Fruit fly (Drosophila melanogaster) whole organism, prepupa: ENCODE results near the gene mRpL48.
A peak's percentile ranks its signal among the peaks of the same experiment; 100 is the strongest.

Experiments
- Blimp-1 ChIP-seq: fragments of 200-800 bp; sonication (Bioruptor generic); optimal IDR thresholded peaks from 3 replicates; lab custom pipeline; 2017; ENCODE audit warnings: missing biosample characterization, missing genetic modification characterization, mild to moderate bottlenecking, moderate library complexity, missing genetic modification reagents
- CG10631 ChIP-seq: fragments of 200-800 bp; sonication (Bioruptor generic); optimal IDR thresholded peaks from 2 replicates; lab custom pipeline; 2016; ENCODE audit warnings: missing biosample characterization, missing genetic modification characterization
- CG10669 ChIP-seq: fragments of 200-800 bp; sonication (Bioruptor generic); optimal IDR thresholded peaks from 3 replicates; lab custom pipeline; 2018; ENCODE audit warnings: missing biosample characterization, mild to moderate bottlenecking, missing genetic modification characterization, moderate library complexity
- CG11902 ChIP-seq: fragments of 200-800 bp; sonication (Bioruptor generic); optimal IDR thresholded peaks from 3 replicates; lab custom pipeline; 2016; ENCODE audit warnings: missing biosample characterization, missing genetic modification characterization
- CG15336 ChIP-seq: fragments of 200-800 bp; sonication (Bioruptor generic); IDR thresholded peaks from 2 replicates; pipeline ENCODE4 v1.3.6; 2022; ENCODE audit warnings: missing biosample characterization, missing genetic modification characterization
- CG1621 ChIP-seq: fragments of 200-800 bp; sonication (Bioruptor generic); optimal IDR thresholded peaks from 3 replicates; lab custom pipeline; 2018; ENCODE audit warnings: missing biosample characterization, mild to moderate bottlenecking, missing genetic modification characterization
- CG31627 ChIP-seq: fragments of 200-800 bp; sonication (Bioruptor generic); optimal IDR thresholded peaks from 3 replicates; lab custom pipeline; 2016; ENCODE audit warnings: missing biosample characterization, missing genetic modification characterization
- CG32006 ChIP-seq: fragments of 200-800 bp; sonication (Bioruptor generic); optimal IDR thresholded peaks from 3 replicates; lab custom pipeline; 2017; ENCODE audit warnings: missing biosample characterization, mild to moderate bottlenecking, missing genetic modification characterization
- CG3919 ChIP-seq: fragments of 200-800 bp; sonication (Bioruptor generic); optimal IDR thresholded peaks from 3 replicates; lab custom pipeline; 2016; ENCODE audit warnings: missing biosample characterization, missing genetic modification characterization
- CG4318 ChIP-seq: fragments of 200-800 bp; sonication (Bioruptor generic); optimal IDR thresholded peaks from 3 replicates; lab custom pipeline; 2017; ENCODE audit warnings: missing biosample characterization, mild to moderate bottlenecking, missing genetic modification characterization
- CG6163 ChIP-seq: fragments of 200-800 bp; sonication (Bioruptor generic); IDR thresholded peaks from 3 replicates; pipeline ENCODE4 v1.3.6; 2022; ENCODE audit warnings: missing biosample characterization, missing genetic modification characterization
- CG6792 ChIP-seq: fragments of 200-800 bp; sonication (Bioruptor generic); optimal IDR thresholded peaks from 3 replicates; lab custom pipeline; 2016; ENCODE audit warnings: missing biosample characterization, missing genetic modification characterization
- CG6854 ChIP-seq: fragments of 200-800 bp; sonication (Bioruptor generic); optimal IDR thresholded peaks from 2 replicates; lab custom pipeline; 2017; ENCODE audit warnings: missing biosample characterization, mild to moderate bottlenecking, missing genetic modification characterization
- CG7368 ChIP-seq: fragments of 200-800 bp; sonication (Bioruptor generic); optimal IDR thresholded peaks from 3 replicates; lab custom pipeline; 2016; ENCODE audit warnings: missing biosample characterization, missing genetic modification characterization
- CG8119 ChIP-seq: fragments of 200-800 bp; sonication (Bioruptor generic); IDR thresholded peaks from 3 replicates; pipeline ENCODE4 v1.3.6; 2022; ENCODE audit warnings: missing biosample characterization, missing genetic modification characterization
- CG8632 ChIP-seq: fragments of 200-800 bp; sonication (Bioruptor generic); optimal IDR thresholded peaks from 3 replicates; lab custom pipeline; 2016; ENCODE audit warnings: missing biosample characterization, missing genetic modification characterization
- CG9139 ChIP-seq: fragments of 200-800 bp; sonication (Bioruptor generic); optimal IDR thresholded peaks from 3 replicates; lab custom pipeline; 2017; ENCODE audit warnings: missing biosample characterization, mild to moderate bottlenecking, missing genetic modification characterization
- Eip75B ChIP-seq: fragments of 200-800 bp; sonication (Bioruptor generic); optimal IDR thresholded peaks from 3 replicates; lab custom pipeline; 2016; ENCODE audit warnings: missing biosample characterization, missing genetic modification characterization
- Eip78C ChIP-seq: fragments of 200-800 bp; sonication (Bioruptor generic); peaks from one replicate; lab custom pipeline; 2016; ENCODE audit warnings: missing biosample characterization, missing genetic modification characterization
- Eip93F ChIP-seq: fragments of 200-800 bp; sonication (Bioruptor generic); optimal IDR thresholded peaks from 2 replicates; lab custom pipeline; 2016; ENCODE audit warnings: missing biosample characterization, mild to moderate bottlenecking, missing genetic modification characterization
- Ets21C ChIP-seq: fragments of 200-800 bp; sonication (Bioruptor generic); optimal IDR thresholded peaks from 3 replicates; lab custom pipeline; 2016; ENCODE audit warnings: missing biosample characterization, missing genetic modification characterization
- Hr4 ChIP-seq: fragments of 200-800 bp; sonication (Bioruptor generic); optimal IDR thresholded peaks from 3 replicates; lab custom pipeline; 2016; ENCODE audit warnings: missing biosample characterization, missing genetic modification characterization
- Smox ChIP-seq: fragments of 200-800 bp; sonication (Bioruptor generic); optimal IDR thresholded peaks from 3 replicates; lab custom pipeline; 2016; ENCODE audit warnings: missing biosample characterization, missing genetic modification characterization
- Sox102F ChIP-seq: fragments of 200-800 bp; sonication (Bioruptor generic); optimal IDR thresholded peaks from 2 replicates; lab custom pipeline; 2016; ENCODE audit warnings: missing biosample characterization, mild to moderate bottlenecking, missing genetic modification characterization
- Sox14 ChIP-seq: fragments of 200-800 bp; sonication (Bioruptor generic); optimal IDR thresholded peaks from 3 replicates; lab custom pipeline; 2016; ENCODE audit warnings: missing biosample characterization, missing genetic modification characterization
- Sox15 ChIP-seq: fragments of 200-800 bp; sonication (Bioruptor generic); optimal IDR thresholded peaks from 3 replicates; lab custom pipeline; 2016; ENCODE audit warnings: missing biosample characterization, missing genetic modification characterization
- dsx ChIP-seq: fragments of 200-800 bp; optimal IDR thresholded peaks from 3 replicates; lab custom pipeline; 2019; ENCODE audit warnings: missing biosample characterization, mild to moderate bottlenecking, missing genetic modification characterization, moderate library complexity; ENCODE audit not compliant: poor library complexity, severe bottlenecking
- eg ChIP-seq: fragments of 200-800 bp; sonication (Bioruptor generic); IDR thresholded peaks from 3 replicates; pipeline ENCODE4 v1.3.6; 2022; ENCODE audit warnings: missing biosample characterization, missing genetic modification characterization
- esn ChIP-seq: fragments of 200-800 bp; sonication (Bioruptor generic); optimal IDR thresholded peaks from 2 replicates; lab custom pipeline; 2016; ENCODE audit warnings: missing biosample characterization, mild to moderate bottlenecking, missing genetic modification characterization, moderate library complexity
- fd59A ChIP-seq: fragments of 200-800 bp; sonication (Bioruptor generic); optimal IDR thresholded peaks from 2 replicates; lab custom pipeline; 2017; ENCODE audit warnings: missing biosample characterization, mild to moderate bottlenecking, missing genetic modification characterization, missing genetic modification reagents
- fd85E ChIP-seq: fragments of 200-800 bp; sonication (Bioruptor generic); optimal IDR thresholded peaks from 3 replicates; lab custom pipeline; 2016; ENCODE audit warnings: missing biosample characterization, missing genetic modification characterization
- fkh ChIP-seq: fragments of 200-800 bp; sonication (Bioruptor generic); optimal IDR thresholded peaks from 3 replicates; lab custom pipeline; 2017; ENCODE audit warnings: missing biosample characterization, mild to moderate bottlenecking, missing genetic modification characterization, moderate library complexity
- lz ChIP-seq: fragments of 200-800 bp; sonication (Bioruptor generic); optimal IDR thresholded peaks from 3 replicates; lab custom pipeline; 2016; ENCODE audit warnings: missing biosample characterization, missing genetic modification characterization
- net ChIP-seq: fragments of 200-800 bp; sonication (Bioruptor generic); optimal IDR thresholded peaks from 3 replicates; lab custom pipeline; 2016; ENCODE audit warnings: missing biosample characterization, missing genetic modification characterization
- pdm3 ChIP-seq: fragments of 200-800 bp; sonication (Bioruptor generic); optimal IDR thresholded peaks from 3 replicates; lab custom pipeline; 2016; ENCODE audit warnings: missing biosample characterization, missing genetic modification characterization
- ss ChIP-seq, 2 experiments: fragments of 200-800 bp; sonication (Bioruptor generic); optimal IDR thresholded peaks; 2 replicates in 1 of 2; 3 replicates in 1 of 2; lab custom pipeline; 2017 to 2018; ENCODE audit warnings: mild to moderate bottlenecking in 2 of 2, missing biosample characterization in 2 of 2, missing genetic modification characterization in 2 of 2, moderate library complexity in 1 of 2
- svp ChIP-seq: fragments of 200-800 bp; sonication (Bioruptor generic); peaks from one replicate; lab custom pipeline; 2016; ENCODE audit warnings: missing biosample characterization, missing genetic modification characterization
- topi ChIP-seq: fragments of 200-800 bp; sonication (Bioruptor generic); optimal IDR thresholded peaks from 3 replicates; lab custom pipeline; 2016; ENCODE audit warnings: missing biosample characterization, missing genetic modification characterization
- vri ChIP-seq: fragments of 200-800 bp; sonication (Bioruptor generic); optimal IDR thresholded peaks from 3 replicates; lab custom pipeline; 2016; ENCODE audit warnings: missing biosample characterization, mild to moderate bottlenecking, missing genetic modification characterization

The mRpL48 gene

dm6 chr2L:1740095-1740494 is 29.8 kb downstream of the mRpL48 start:
- TF ChIP-seq fkh (GFP tag; lab: Kevin White, UChicago): peak; percentile 3
- no peak for TF ChIP-seq dsx (GFP tag; lab: Kevin White, UChicago)
- peak; percentile 46 for TF ChIP-seq Eip78C (GFP tag; lab: Kevin White, UChicago)
- no peak for TF ChIP-seq CG8119 (GFP tag; lab: Robert Waterston, UW)

- no peak for TF ChIP-seq CG32006
- TF ChIP-seq eg (GFP tag; lab: Robert Waterston, UW): no peak
- no peak for TF ChIP-seq fd85E (GFP tag; lab: Kevin White, UChicago)
- TF ChIP-seq CG11902: no peak
- no peak for TF ChIP-seq CG15336
- TF ChIP-seq lz (GFP tag; lab: Kevin White, UChicago): no peak
- no peak for TF ChIP-seq esn (GFP tag; lab: Kevin White, UChicago)
- TF ChIP-seq Hr4 (GFP tag; lab: Kevin White, UChicago): no peak
- TF ChIP-seq Ets21C (GFP tag; lab: Kevin White, UChicago): no peak
- no peak for TF ChIP-seq net (GFP tag; lab: Kevin White, UChicago)
- no peak for TF ChIP-seq CG1621 (tag; lab: Kevin White, UChicago)
- TF ChIP-seq CG6163 (GFP tag; lab: Robert Waterston, UW): no peak
- no peak for TF ChIP-seq Eip93F (GFP tag; lab: Kevin White, UChicago)
- no peak for TF ChIP-seq CG10669
- no peak for TF ChIP-seq Sox15 (GFP tag; lab: Kevin White, UChicago)
- TF ChIP-seq pdm3 (GFP tag; lab: Kevin White, UChicago): no peak
- no peak for TF ChIP-seq CG6854 (GFP tag; lab: Kevin White, UChicago)
These were observed 33.5 kb downstream of the mRpL48 start for dm6 chr2L:1743800-1744199.

dm6 chr2L:1748410-1748809 is 38.1 kb downstream of the mRpL48 start:
- TF ChIP-seq CG8632 (no peak), dsx (GFP tag; lab: Kevin White, UChicago) (no peak), svp (GFP tag; lab: Kevin White, UChicago) (peak; percentile 69), Blimp-1 (GFP tag; lab: Kevin White, UChicago) (no peak), CG7368 (GFP tag; lab: Kevin White, UChicago) (no peak), Eip75B (GFP tag; lab: Kevin White, UChicago) (peak; percentile 38), fkh (GFP tag; lab: Kevin White, UChicago) (no peak), CG4318 (GFP tag; lab: Kevin White, UChicago) (no peak), CG3919 (GFP tag; lab: Kevin White, UChicago) (no peak), CG10631 (GFP tag; lab: Kevin White, UChicago) (no peak), Smox (GFP tag; lab: Kevin White, UChicago) (no peak), eg (GFP tag; lab: Robert Waterston, UW) (no peak), fd59A (GFP tag; lab: Kevin White, UChicago) (no peak), CG9139 (GFP tag; lab: Kevin White, UChicago) (no peak), topi (no peak), CG31627 (GFP tag; lab: Kevin White, UChicago) (no peak), Ets21C (GFP tag; lab: Kevin White, UChicago) (no peak), fd85E (GFP tag; lab: Kevin White, UChicago) (no peak), CG11902 (no peak), vri (GFP tag; lab: Kevin White, UChicago) (peak; percentile 90), CG6792 (no peak), CG8119 (GFP tag; lab: Robert Waterston, UW) (no peak), Sox102F (GFP tag; lab: Kevin White, UChicago) (peak; percentile 9), Sox14 (no peak), ss (GFP tag; optimal IDR thresholded peaks at IDR 0.05; lab: Kevin White, UChicago) (no peak), Eip78C (GFP tag; lab: Kevin White, UChicago) (peak; percentile 65), CG15336 (no peak), CG6854 (GFP tag; lab: Kevin White, UChicago) (no peak), Sox15 (GFP tag; lab: Kevin White, UChicago) (no peak), Hr4 (GFP tag; lab: Kevin White, UChicago) (no peak)
